Fruit fly (Drosophila melanogaster): ENCODE data around the gene SmB.

SmB gene

DNA sequence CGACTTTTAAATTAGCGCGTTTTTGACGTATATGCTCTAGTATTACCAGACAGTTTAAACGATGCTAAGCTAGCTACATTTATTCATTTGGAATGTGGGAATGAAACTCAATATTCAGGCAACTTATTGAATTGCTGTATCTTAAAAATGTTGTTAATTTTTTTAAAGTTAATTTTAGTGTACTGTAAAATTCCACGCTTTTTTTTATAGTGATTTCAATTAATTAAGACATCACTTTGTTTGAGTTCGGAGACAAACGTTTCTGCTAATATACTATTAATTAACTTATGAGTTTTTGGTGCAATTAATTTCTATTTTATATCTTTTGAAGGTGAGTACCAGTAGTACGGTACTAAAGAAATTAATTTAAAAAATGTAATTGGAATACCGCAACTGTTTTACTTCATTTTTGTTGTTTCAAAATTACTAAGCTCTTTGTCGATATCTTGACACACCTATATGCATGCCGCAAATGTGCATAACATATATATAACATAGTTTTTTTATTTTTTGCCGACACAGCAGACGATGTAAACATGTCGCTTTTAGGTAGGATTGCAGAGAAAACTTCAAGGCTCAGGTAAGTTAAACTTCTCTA, 40.1 kb downstream of the SmB start, which contains the start of the genes Cdk1 and mRpS7:
Gene Cdk1, minus strand, starts transcription at position 55 of the 598 bp plus-strand sequence.
Gene mRpS7, plus strand, starts transcription at position 455 of the 598 bp plus-strand sequence.
- no peak for TF ChIP-seq Sin3A (optimal IDR thresholded peaks at IDR 0.05)
- no peak for TF ChIP-seq h (optimal IDR thresholded peaks at IDR 0.05)
- TF ChIP-seq Myc (optimal IDR thresholded peaks at IDR 0.05): no peak
- TF ChIP-seq psq (optimal IDR thresholded peaks at IDR 0.05): no peak
- TF ChIP-seq ttk (optimal IDR thresholded peaks at IDR 0.05): no peak
- TF ChIP-seq insv (optimal IDR thresholded peaks at IDR 0.05): no peak

DNA sequence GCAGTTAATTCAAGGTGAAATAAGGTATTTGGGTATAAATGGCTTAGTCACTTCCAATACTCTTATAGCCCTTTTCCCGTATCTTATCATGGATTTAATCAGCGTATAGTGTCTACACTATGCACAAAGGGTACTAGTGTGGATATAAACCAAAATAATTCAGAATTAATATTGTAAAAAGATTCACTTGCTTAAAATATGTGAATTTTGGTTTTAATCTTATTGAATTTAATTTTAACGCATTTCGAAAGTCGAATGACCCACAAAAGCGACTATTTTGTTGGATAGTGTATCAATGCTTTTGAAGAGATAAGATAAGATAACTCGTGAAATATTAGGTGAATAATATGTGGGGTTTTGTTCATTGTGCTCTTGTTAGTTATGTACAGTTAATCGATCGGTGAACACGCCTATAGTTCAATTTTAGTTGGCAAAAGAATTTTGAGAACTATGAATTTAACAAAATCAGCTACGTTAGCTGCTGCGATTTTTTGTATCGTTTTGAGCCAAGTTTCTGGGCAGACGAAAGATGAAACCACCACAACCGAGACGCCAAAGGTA, 44.5 kb downstream of the SmB start, which contains the start of gene CG5096:
Gene CG5096, plus strand, starts transcription at position 374 of the 561 bp plus-strand sequence.
- TF ChIP-seq psq (optimal IDR thresholded peaks at IDR 0.05) (no peak), ttk (optimal IDR thresholded peaks at IDR 0.05) (no peak), Sin3A (optimal IDR thresholded peaks at IDR 0.05) (no peak), insv (optimal IDR thresholded peaks at IDR 0.05) (no peak), h (optimal IDR thresholded peaks at IDR 0.05) (no peak)

DNA sequence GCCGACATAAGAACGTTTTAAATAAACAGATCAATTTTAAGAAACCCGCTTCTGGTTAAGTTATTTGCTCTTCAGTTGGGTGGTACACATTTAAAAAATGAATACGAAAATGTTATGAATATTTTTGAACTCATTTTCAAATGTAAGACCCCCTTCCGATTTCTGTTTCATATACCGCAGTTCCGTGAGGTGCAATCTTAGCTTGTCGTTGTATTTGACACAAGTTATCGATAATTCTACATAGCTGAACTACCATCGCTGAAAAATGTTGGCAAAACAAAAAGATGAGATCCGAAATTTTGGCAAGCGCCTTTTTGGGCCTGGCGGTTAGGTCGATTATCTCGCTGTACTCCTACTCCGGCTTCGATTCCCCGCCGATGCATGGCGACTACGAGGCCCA, 46.6 kb downstream of the SmB start, which contains the start of gene gny:
Gene gny, plus strand, starts transcription at position 239 of the 400 bp plus-strand sequence.
- TF ChIP-seq Myc (optimal IDR thresholded peaks at IDR 0.05) (no peak), ttk (optimal IDR thresholded peaks at IDR 0.05) (no peak), Sin3A (optimal IDR thresholded peaks at IDR 0.05) (no peak), psq (optimal IDR thresholded peaks at IDR 0.05) (no peak), h (optimal IDR thresholded peaks at IDR 0.05) (no peak), insv (optimal IDR thresholded peaks at IDR 0.05) (no peak)

DNA sequence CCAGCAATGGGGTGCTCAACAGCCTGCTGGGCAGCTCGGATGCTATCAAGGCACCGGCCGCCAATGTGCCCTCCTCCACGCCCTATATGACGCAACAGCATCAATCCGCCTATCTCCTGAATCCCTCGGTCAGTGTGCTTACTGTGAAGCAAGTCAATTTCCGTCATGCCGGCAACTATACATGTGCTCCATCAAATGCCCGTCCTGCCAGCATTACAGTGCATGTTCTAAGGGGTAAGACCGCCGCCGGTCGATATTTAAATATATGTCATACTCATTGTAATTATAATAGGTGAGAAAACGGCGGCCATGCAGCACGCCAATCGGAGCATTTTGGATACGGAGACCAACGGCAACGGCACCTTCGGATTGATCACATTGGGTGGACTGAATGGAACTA, 47.8 kb downstream of the SmB start:
- TF ChIP-seq h (optimal IDR thresholded peaks at IDR 0.05): no peak
- no peak for TF ChIP-seq Myc (optimal IDR thresholded peaks at IDR 0.05)
- no peak for TF ChIP-seq Sin3A (optimal IDR thresholded peaks at IDR 0.05)
- TF ChIP-seq ttk (optimal IDR thresholded peaks at IDR 0.05): no peak
- no peak for TF ChIP-seq psq (optimal IDR thresholded peaks at IDR 0.05)
- no peak for TF ChIP-seq insv (optimal IDR thresholded peaks at IDR 0.05)

DNA sequence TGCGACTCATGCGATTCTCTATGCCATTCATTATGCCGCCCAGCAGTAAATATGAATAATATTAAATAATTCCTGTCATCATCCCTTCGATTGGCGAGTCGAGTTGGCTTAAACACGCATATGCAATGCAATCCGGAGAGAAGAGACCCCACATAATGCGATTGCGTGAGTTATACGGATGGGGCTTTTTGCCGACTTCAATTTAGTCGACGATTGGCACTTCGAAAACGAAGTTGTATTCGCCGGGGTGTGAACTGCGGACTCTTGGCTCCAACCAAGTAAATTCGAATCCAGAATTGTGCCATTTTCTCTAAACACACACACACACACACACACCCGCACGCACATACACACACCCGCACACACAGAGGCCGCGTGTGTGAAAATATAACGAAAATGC, 50.2 kb downstream of the SmB start:
- TF ChIP-seq ttk (optimal IDR thresholded peaks at IDR 0.05) (no peak), psq (optimal IDR thresholded peaks at IDR 0.05) (no peak), Sin3A (optimal IDR thresholded peaks at IDR 0.05) (no peak), Myc (optimal IDR thresholded peaks at IDR 0.05) (no peak), h (optimal IDR thresholded peaks at IDR 0.05) (no peak), insv (optimal IDR thresholded peaks at IDR 0.05) (no peak)

Data from Kc167 (cell line).